Worm (Caenorhabditis elegans): ENCODE results near the gene acr-23.

The acr-23 gene

ce11 chrV:3613042-3613441, 46.3 kb downstream of the acr-23 start:
- TF ChIP-seq F37D6.2 (tag; optimal IDR thresholded peaks at IDR 0.05): no peak
- TF ChIP-seq zfp-2 (tag; optimal IDR thresholded peaks at IDR 0.05): no peak
- no peak for TF ChIP-seq ceh-32 (tag; optimal IDR thresholded peaks at IDR 0.05; ENCODE audit: poor library complexity)
- peak; percentile 61 for TF ChIP-seq set-16 (GFP tag; IDR thresholded peaks at IDR 0.05)
- TF ChIP-seq mxl-3 (GFP tag; optimal IDR thresholded peaks at IDR 0.05): no peak
- TF ChIP-seq unc-62 (GFP tag; optimal IDR thresholded peaks at IDR 0.05 in 1 of 2): peak in 1 of 2 experiments; percentile 13
- no peak for TF ChIP-seq unc-62 (tag; optimal IDR thresholded peaks at IDR 0.05)
- TF ChIP-seq egl-27 (tag; optimal IDR thresholded peaks at IDR 0.05): no peak
- no peak for TF ChIP-seq ama-1 (optimal IDR thresholded peaks at IDR 0.05)
- no peak for TF ChIP-seq hlh-30 (tag; optimal IDR thresholded peaks at IDR 0.05; ENCODE audit: insufficient read depth)

ce11 chrV:3611654-3612053, 47.7 kb downstream of the acr-23 start, which contains the start of gene T22F3.10:
Gene T22F3.10 (minus strand): TSS chrV:3611754.
- TF ChIP-seq nhr-237 (tag; optimal IDR thresholded peaks at IDR 0.05) (no peak), T26A8.4 (GFP tag; IDR thresholded peaks at IDR 0.05) (no peak), attf-4 (tag; optimal IDR thresholded peaks at IDR 0.05) (no peak), nhr-41 (GFP tag; IDR thresholded peaks at IDR 0.05) (no peak), dve-1 (tag; optimal IDR thresholded peaks at IDR 0.05; ENCODE audit: insufficient read depth) (no peak), set-16 (GFP tag; IDR thresholded peaks at IDR 0.05) (no peak), jun-1 (tag; optimal IDR thresholded peaks at IDR 0.05) (no peak), D1046.2 (GFP tag; IDR thresholded peaks at IDR 0.05) (no peak), R02D3.7 (tag; optimal IDR thresholded peaks at IDR 0.05) (no peak)

- TF ChIP-seq ctbp-1 (GFP tag; IDR thresholded peaks at IDR 0.05) (no peak), mdl-1 (tag; optimal IDR thresholded peaks at IDR 0.05) (peak in 1 of 2 experiments; percentile 40), dmd-6 (GFP tag; IDR thresholded peaks at IDR 0.05) (peak; percentile 64), mxl-3 (GFP tag; optimal IDR thresholded peaks at IDR 0.05) (peak; percentile 81), hlh-30 (tag; optimal IDR thresholded peaks at IDR 0.05; ENCODE audit: insufficient read depth) (peak; percentile 35), nhr-28 (tag; optimal IDR thresholded peaks at IDR 0.05) (peak; percentile 93)
Observed at ce11 chrV:3610709-3611108, 48.7 kb downstream of the acr-23 start.

- TF ChIP-seq ZK546.5 (tag; optimal IDR thresholded peaks at IDR 0.05) (no peak), hlh-30 (tag; optimal IDR thresholded peaks at IDR 0.05; ENCODE audit: insufficient read depth) (peak; percentile 7), nhr-28 (tag; optimal IDR thresholded peaks at IDR 0.05) (peak; percentile 80)
Observed at ce11 chrV:3606391-3606790, 53.0 kb downstream of the acr-23 start.

- TF ChIP-seq lim-7 (GFP tag; IDR thresholded peaks at IDR 0.05): no peak
- no peak for TF ChIP-seq attf-4 (tag; optimal IDR thresholded peaks at IDR 0.05)
- no peak for TF ChIP-seq set-16 (GFP tag; IDR thresholded peaks at IDR 0.05)
- TF ChIP-seq spr-1 (tag; optimal IDR thresholded peaks at IDR 0.05): no peak
Observed at ce11 chrV:3605325-3605724, 54.0 kb downstream of the acr-23 start, which contains the start of gene T22F3.8. Gene T22F3.8 (minus strand): TSS chrV:3605425.

Measured in whole organism, L4 larva.